Worm (Caenorhabditis elegans): ENCODE measurements around the gene Y55H10A.2.

Y55H10A.2 gene

DNA sequence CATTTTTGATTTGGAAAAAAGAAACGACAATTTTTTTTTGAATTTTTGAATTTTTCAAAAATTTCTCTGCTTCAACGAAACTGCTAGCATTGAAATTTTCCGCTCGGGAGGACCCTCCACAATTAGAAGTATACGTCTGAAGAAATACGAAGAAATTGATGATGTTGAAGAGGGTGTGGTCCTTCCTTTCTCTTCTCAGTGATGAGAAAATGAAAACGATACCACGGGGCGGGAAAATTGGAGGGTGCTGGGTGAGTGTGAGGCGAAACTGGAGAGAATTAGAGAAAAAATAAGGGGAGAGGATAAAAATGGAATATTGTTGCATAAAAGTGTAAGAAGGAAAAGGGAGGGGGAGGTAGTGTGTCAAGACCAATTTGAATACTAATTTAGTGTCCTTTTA lies 11.3 kb upstream of the Y55H10A.2 start:
- TF ChIP-seq sem-2 (GFP tag; optimal IDR thresholded peaks at IDR 0.05): no peak
- TF ChIP-seq ces-1 (GFP tag; optimal IDR thresholded peaks at IDR 0.05): peak; percentile 11
- TF ChIP-seq nhr-237 (tag; optimal IDR thresholded peaks at IDR 0.05): no peak

DNA sequence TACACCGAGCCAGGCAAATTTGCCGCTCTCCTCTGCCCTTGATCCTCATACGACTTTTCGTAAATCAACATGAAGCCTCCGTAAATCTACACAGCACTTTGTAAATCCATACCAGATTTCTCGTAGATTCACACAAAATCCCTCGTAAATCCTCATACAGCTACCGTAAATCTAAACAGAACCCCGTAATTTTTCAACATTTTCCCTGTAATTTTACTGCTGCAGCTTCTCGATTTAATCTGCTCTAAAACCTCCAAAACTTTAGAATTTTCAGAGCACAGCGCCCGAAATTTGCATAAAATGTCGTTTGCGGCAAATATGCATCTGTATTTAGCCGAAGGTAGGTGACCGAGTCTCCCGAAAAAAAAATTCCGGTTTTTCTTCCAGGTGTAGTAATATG lies 8.6 kb upstream of the Y55H10A.2 start, which contains the start of gene F42A6.1:
Gene F42A6.1, plus strand, starts transcription at position 301 of the 400 bp plus-strand sequence.
- TF ChIP-seq mls-2 (tag; optimal IDR thresholded peaks at IDR 0.05): no peak
- no peak for TF ChIP-seq nhr-12 (tag; optimal IDR thresholded peaks at IDR 0.05)
- no peak for TF ChIP-seq pha-4 (tag; optimal IDR thresholded peaks at IDR 0.05)
- TF ChIP-seq lsy-2 (tag; optimal IDR thresholded peaks at IDR 0.05): no peak
- TF ChIP-seq unc-120 (tag; optimal IDR thresholded peaks at IDR 0.05; ENCODE audit: poor library complexity, severe bottlenecking): no peak
- TF ChIP-seq mab-5 (tag; optimal IDR thresholded peaks at IDR 0.05): no peak
- no peak for TF ChIP-seq lin-13 (tag; optimal IDR thresholded peaks at IDR 0.05)
- TF ChIP-seq ztf-11 (tag; optimal IDR thresholded peaks at IDR 0.05): no peak
- TF ChIP-seq elt-3 (tag; optimal IDR thresholded peaks at IDR 0.05): no peak
- TF ChIP-seq blmp-1 (tag; optimal IDR thresholded peaks at IDR 0.05): no peak
- TF ChIP-seq mep-1 (tag; optimal IDR thresholded peaks at IDR 0.05): no peak
- no peak for TF ChIP-seq ceh-83 (GFP tag; optimal IDR thresholded peaks at IDR 0.05)
- TF ChIP-seq nhr-237 (tag; optimal IDR thresholded peaks at IDR 0.05): no peak
- TF ChIP-seq bed-3 (GFP tag; optimal IDR thresholded peaks at IDR 0.05): no peak
- TF ChIP-seq sptf-1 (tag; optimal IDR thresholded peaks at IDR 0.05): no peak
- no peak for TF ChIP-seq snpc-4 (tag; optimal IDR thresholded peaks at IDR 0.05)
- TF ChIP-seq zip-8 (tag; optimal IDR thresholded peaks at IDR 0.05): no peak
- no peak for TF ChIP-seq unc-39 (tag; optimal IDR thresholded peaks at IDR 0.05)
- no peak for TF ChIP-seq ceh-43 (GFP tag; optimal IDR thresholded peaks at IDR 0.05)
- TF ChIP-seq nhr-2 (tag; optimal IDR thresholded peaks at IDR 0.05): no peak

DNA sequence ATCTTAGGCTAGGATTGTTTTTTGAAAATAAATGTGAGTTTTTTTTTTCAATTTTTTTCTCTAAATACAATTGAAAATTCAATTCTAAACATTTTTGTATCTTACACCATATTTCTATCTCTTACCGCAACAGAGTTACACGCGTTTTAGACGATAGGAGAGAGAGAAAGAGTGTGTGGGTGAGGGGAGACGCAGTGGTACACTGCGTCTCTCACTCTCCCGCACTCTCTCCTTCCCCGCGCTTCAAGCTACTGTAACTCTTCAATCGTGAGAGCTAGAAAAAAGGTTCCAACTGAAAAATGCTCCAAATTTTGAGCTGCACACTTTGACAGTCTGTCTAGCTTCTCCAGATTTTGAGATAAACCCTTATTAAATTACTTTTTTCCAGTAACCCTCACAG lies 463 bp downstream of the Y55H10A.2 start:
- TF ChIP-seq sptf-1 (tag; optimal IDR thresholded peaks at IDR 0.05): no peak
- no peak for TF ChIP-seq nhr-2 (tag; optimal IDR thresholded peaks at IDR 0.05)
- TF ChIP-seq ceh-43 (GFP tag; optimal IDR thresholded peaks at IDR 0.05): no peak
- TF ChIP-seq mep-1 (tag; optimal IDR thresholded peaks at IDR 0.05): no peak
- TF ChIP-seq ham-2 (GFP tag; optimal IDR thresholded peaks at IDR 0.05): no peak
- TF ChIP-seq blmp-1 (tag; optimal IDR thresholded peaks at IDR 0.05): no peak
- no peak for TF ChIP-seq bed-3 (GFP tag; optimal IDR thresholded peaks at IDR 0.05)
- no peak for TF ChIP-seq mab-5 (tag; optimal IDR thresholded peaks at IDR 0.05)
- no peak for TF ChIP-seq elt-3 (tag; optimal IDR thresholded peaks at IDR 0.05)
- no peak for TF ChIP-seq ceh-39 (tag; optimal IDR thresholded peaks at IDR 0.05)

DNA sequence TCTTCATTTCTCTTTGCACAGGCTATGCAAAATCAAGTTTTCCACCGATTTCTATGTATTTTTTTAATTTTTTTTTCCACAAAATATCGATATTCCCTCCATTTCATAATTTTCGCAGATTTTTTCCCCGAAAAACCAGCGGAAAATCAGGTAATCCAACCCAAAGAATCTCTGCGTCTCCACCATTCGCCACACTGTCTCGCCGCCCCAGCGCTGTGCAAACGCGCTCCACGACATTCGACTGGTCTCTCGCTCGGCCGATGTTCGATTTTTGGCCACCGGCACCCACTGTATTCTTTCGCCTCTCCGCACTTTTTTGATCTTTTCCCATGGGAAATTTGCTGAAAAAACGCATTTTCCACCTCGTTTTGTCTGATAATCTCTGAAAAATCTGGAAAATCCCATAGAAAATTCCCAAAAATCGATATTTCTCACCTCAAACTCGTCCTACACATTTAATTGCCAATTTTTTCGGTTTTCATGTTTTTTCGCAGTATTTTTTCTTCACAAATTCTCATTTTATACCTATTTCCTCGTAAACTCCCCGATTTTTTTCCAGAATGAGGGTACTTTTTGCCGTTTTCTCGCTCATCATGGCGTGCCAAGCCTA lies 5.4 kb downstream of the Y55H10A.2 start, which contains the start of gene vha-19:
Gene vha-19, plus strand, starts transcription at position 560 of the 610 bp plus-strand sequence.
- TF ChIP-seq cnd-1 (tag; optimal IDR thresholded peaks at IDR 0.05) (no peak), drap-1 (GFP tag; optimal IDR thresholded peaks at IDR 0.05) (no peak), nhr-237 (tag; optimal IDR thresholded peaks at IDR 0.05) (peak; percentile 6)

DNA sequence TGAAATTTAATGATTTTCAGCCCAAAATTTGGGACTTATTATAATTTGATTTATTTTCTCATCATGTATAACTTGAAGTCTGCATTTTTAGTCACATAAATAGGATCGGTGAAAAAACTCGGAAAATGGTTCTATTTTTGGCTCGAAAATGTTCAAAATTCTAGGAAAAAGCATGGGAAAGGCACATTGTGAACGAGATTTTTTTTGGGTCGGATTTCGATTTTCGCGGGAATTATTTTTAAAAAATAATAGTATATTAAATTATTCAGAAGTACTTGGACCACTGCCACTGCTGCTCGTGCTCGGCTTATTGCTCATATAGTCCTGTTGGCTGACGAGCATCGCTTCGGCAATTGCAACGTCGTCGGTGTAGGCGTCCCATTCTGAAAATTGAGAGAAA lies 10.0 kb downstream of the Y55H10A.2 start:
- TF ChIP-seq ceh-39 (tag; optimal IDR thresholded peaks at IDR 0.05) (no peak), nhr-12 (tag; optimal IDR thresholded peaks at IDR 0.05) (no peak), unc-62 (GFP tag; optimal IDR thresholded peaks at IDR 0.05) (no peak), nhr-237 (tag; optimal IDR thresholded peaks at IDR 0.05) (no peak), pha-4 (tag; optimal IDR thresholded peaks at IDR 0.05) (no peak), blmp-1 (tag; optimal IDR thresholded peaks at IDR 0.05) (no peak), snpc-4 (tag; optimal IDR thresholded peaks at IDR 0.05) (no peak), lin-13 (tag; optimal IDR thresholded peaks at IDR 0.05) (no peak), nhr-76 (tag; optimal IDR thresholded peaks at IDR 0.05) (no peak), nhr-28 (tag; optimal IDR thresholded peaks at IDR 0.05) (no peak), ztf-11 (tag; optimal IDR thresholded peaks at IDR 0.05) (no peak)

DNA sequence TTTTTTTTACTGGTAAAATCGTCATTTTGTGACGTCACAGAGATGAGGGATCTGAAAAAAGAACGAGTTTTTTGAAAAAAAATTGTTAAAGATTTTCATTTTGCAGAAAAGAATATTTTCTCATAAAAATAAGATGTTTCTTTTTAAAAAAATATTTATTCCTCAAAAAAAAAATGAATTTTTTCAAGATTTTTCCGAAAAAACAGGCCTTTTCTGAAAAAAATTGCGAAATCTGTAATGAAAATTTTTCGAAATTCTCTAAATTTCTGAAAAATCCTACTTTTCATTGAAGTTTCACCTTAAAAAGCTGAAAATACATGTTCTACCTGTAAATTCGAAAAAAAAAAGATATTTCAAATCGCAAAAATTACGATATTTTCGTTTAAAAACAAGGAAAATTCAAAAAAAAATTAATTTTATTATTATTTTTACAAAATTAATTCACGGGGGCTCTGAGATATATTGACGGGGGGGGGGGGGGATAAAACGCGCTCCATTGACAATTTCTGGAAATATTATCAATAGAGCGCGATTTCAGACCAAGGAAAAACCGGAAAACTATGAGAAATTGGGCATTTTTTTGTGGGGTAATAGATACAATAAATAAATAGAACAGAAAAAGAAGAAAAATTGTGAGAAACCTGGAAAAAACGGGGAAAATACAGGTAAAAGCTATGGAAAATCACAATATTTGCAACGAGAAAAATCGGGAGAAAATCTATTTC lies 14.9 kb downstream of the Y55H10A.2 start, which contains the start of gene otub-4:
Gene otub-4, minus strand, starts transcription at position 51 of the 725 bp plus-strand sequence.
- no peak for TF ChIP-seq nhr-237 (tag; optimal IDR thresholded peaks at IDR 0.05)
- no peak for TF ChIP-seq bed-3 (GFP tag; optimal IDR thresholded peaks at IDR 0.05)
- TF ChIP-seq ztf-11 (tag; optimal IDR thresholded peaks at IDR 0.05): no peak
- no peak for TF ChIP-seq elt-1 (tag; optimal IDR thresholded peaks at IDR 0.05; ENCODE audit: borderline replicate concordance, insufficient read depth)
- no peak for TF ChIP-seq M03D4.4 (tag; optimal IDR thresholded peaks at IDR 0.05)
- no peak for TF ChIP-seq ceh-39 (tag; optimal IDR thresholded peaks at IDR 0.05)
- TF ChIP-seq nhr-12 (tag; optimal IDR thresholded peaks at IDR 0.05): no peak
- TF ChIP-seq unc-120 (tag; optimal IDR thresholded peaks at IDR 0.05; ENCODE audit: poor library complexity, severe bottlenecking): no peak
- TF ChIP-seq mab-5 (tag; optimal IDR thresholded peaks at IDR 0.05): no peak
- TF ChIP-seq hlh-1 (tag; optimal IDR thresholded peaks at IDR 0.05): no peak
- TF ChIP-seq ceh-83 (GFP tag; optimal IDR thresholded peaks at IDR 0.05): no peak
- TF ChIP-seq mep-1 (tag; optimal IDR thresholded peaks at IDR 0.05): no peak
- no peak for TF ChIP-seq drap-1 (GFP tag; optimal IDR thresholded peaks at IDR 0.05)

Measured in whole organism, mixed stage, embryonic.